Fruit fly (Drosophila melanogaster) whole organism, prepupa: ENCODE measurements around the gene IFT57.
A peak's percentile ranks its signal among the peaks of the same experiment; 100 is the strongest.

ENCODE experiments used
- Blimp-1 ChIP-seq: fragments of 200-800 bp; sonication (Bioruptor generic); optimal IDR thresholded peaks from 3 replicates; lab custom pipeline; 2017; ENCODE audit warnings: missing biosample characterization, missing genetic modification characterization, mild to moderate bottlenecking, moderate library complexity, missing genetic modification reagents
- CG10669 ChIP-seq: fragments of 200-800 bp; sonication (Bioruptor generic); optimal IDR thresholded peaks from 3 replicates; lab custom pipeline; 2018; ENCODE audit warnings: missing biosample characterization, mild to moderate bottlenecking, missing genetic modification characterization, moderate library complexity
- CG11294 ChIP-seq: fragments of 200-800 bp; sonication (Bioruptor generic); IDR thresholded peaks from 2 replicates; pipeline ENCODE4 v1.3.6; 2022; ENCODE audit warnings: missing biosample characterization, missing genetic modification characterization
- CG15336 ChIP-seq: fragments of 200-800 bp; sonication (Bioruptor generic); IDR thresholded peaks from 2 replicates; pipeline ENCODE4 v1.3.6; 2022; ENCODE audit warnings: missing biosample characterization, missing genetic modification characterization
- CG31627 ChIP-seq: fragments of 200-800 bp; sonication (Bioruptor generic); optimal IDR thresholded peaks from 3 replicates; lab custom pipeline; 2016; ENCODE audit warnings: missing biosample characterization, missing genetic modification characterization
- CG3919 ChIP-seq: fragments of 200-800 bp; sonication (Bioruptor generic); optimal IDR thresholded peaks from 3 replicates; lab custom pipeline; 2016; ENCODE audit warnings: missing biosample characterization, missing genetic modification characterization
- CG4318 ChIP-seq: fragments of 200-800 bp; sonication (Bioruptor generic); optimal IDR thresholded peaks from 3 replicates; lab custom pipeline; 2017; ENCODE audit warnings: missing biosample characterization, mild to moderate bottlenecking, missing genetic modification characterization
- CG6163 ChIP-seq: fragments of 200-800 bp; sonication (Bioruptor generic); IDR thresholded peaks from 3 replicates; pipeline ENCODE4 v1.3.6; 2022; ENCODE audit warnings: missing biosample characterization, missing genetic modification characterization
- CG6276 ChIP-seq: fragments of 200-800 bp; sonication (Bioruptor generic); optimal IDR thresholded peaks from 2 replicates; lab custom pipeline; 2017; ENCODE audit warnings: missing biosample characterization, mild to moderate bottlenecking, missing genetic modification characterization
- CG6808 ChIP-seq: fragments of 200-800 bp; sonication (Bioruptor generic); optimal IDR thresholded peaks from 3 replicates; lab custom pipeline; 2017; ENCODE audit warnings: missing biosample characterization, missing genetic modification characterization, mild to moderate bottlenecking, moderate library complexity, missing genetic modification reagents
- CG8632 ChIP-seq: fragments of 200-800 bp; sonication (Bioruptor generic); optimal IDR thresholded peaks from 3 replicates; lab custom pipeline; 2016; ENCODE audit warnings: missing biosample characterization, missing genetic modification characterization
- Eip78C ChIP-seq: fragments of 200-800 bp; sonication (Bioruptor generic); peaks from one replicate; lab custom pipeline; 2016; ENCODE audit warnings: missing biosample characterization, missing genetic modification characterization
- Eip93F ChIP-seq: fragments of 200-800 bp; sonication (Bioruptor generic); optimal IDR thresholded peaks from 2 replicates; lab custom pipeline; 2016; ENCODE audit warnings: missing biosample characterization, mild to moderate bottlenecking, missing genetic modification characterization
- Ets21C ChIP-seq: fragments of 200-800 bp; sonication (Bioruptor generic); optimal IDR thresholded peaks from 3 replicates; lab custom pipeline; 2016; ENCODE audit warnings: missing biosample characterization, missing genetic modification characterization
- Ets96B ChIP-seq: fragments of 200-800 bp; optimal IDR thresholded peaks from 2 replicates; lab custom pipeline; 2019; ENCODE audit warnings: missing biosample characterization, mild to moderate bottlenecking, missing genetic modification characterization, moderate library complexity
- Hr38 ChIP-seq: sonication (Bioruptor generic); optimal IDR thresholded peaks from 2 replicates; lab custom pipeline; 2016; ENCODE audit warnings: missing biosample characterization, missing genetic modification characterization
- Hr4 ChIP-seq: fragments of 200-800 bp; sonication (Bioruptor generic); optimal IDR thresholded peaks from 3 replicates; lab custom pipeline; 2016; ENCODE audit warnings: missing biosample characterization, missing genetic modification characterization
- OdsH ChIP-seq: fragments of 200-800 bp; sonication (Bioruptor generic); optimal IDR thresholded peaks from 3 replicates; lab custom pipeline; 2016; ENCODE audit warnings: missing biosample characterization, missing genetic modification characterization
- Sox14 ChIP-seq: fragments of 200-800 bp; sonication (Bioruptor generic); optimal IDR thresholded peaks from 3 replicates; lab custom pipeline; 2016; ENCODE audit warnings: missing biosample characterization, missing genetic modification characterization
- acj6 ChIP-seq: fragments of 200-800 bp; sonication (Bioruptor generic); optimal IDR thresholded peaks from 3 replicates; lab custom pipeline; 2016; ENCODE audit warnings: missing biosample characterization, missing genetic modification characterization
- cyc ChIP-seq: fragments of 200-800 bp; sonication (Bioruptor generic); optimal IDR thresholded peaks from 3 replicates; lab custom pipeline; 2016; ENCODE audit warnings: missing biosample characterization, missing genetic modification characterization
- dac ChIP-seq: fragments of 200-800 bp; sonication (Bioruptor generic); optimal IDR thresholded peaks from 2 replicates; lab custom pipeline; 2017; ENCODE audit warnings: missing biosample characterization, mild to moderate bottlenecking, missing genetic modification characterization
- dsx ChIP-seq: fragments of 200-800 bp; optimal IDR thresholded peaks from 3 replicates; lab custom pipeline; 2019; ENCODE audit warnings: missing biosample characterization, mild to moderate bottlenecking, missing genetic modification characterization, moderate library complexity; ENCODE audit not compliant: poor library complexity, severe bottlenecking
- eg ChIP-seq: fragments of 200-800 bp; sonication (Bioruptor generic); IDR thresholded peaks from 3 replicates; pipeline ENCODE4 v1.3.6; 2022; ENCODE audit warnings: missing biosample characterization, missing genetic modification characterization
- fkh ChIP-seq: fragments of 200-800 bp; sonication (Bioruptor generic); optimal IDR thresholded peaks from 3 replicates; lab custom pipeline; 2017; ENCODE audit warnings: missing biosample characterization, mild to moderate bottlenecking, missing genetic modification characterization, moderate library complexity
- lz ChIP-seq: fragments of 200-800 bp; sonication (Bioruptor generic); optimal IDR thresholded peaks from 3 replicates; lab custom pipeline; 2016; ENCODE audit warnings: missing biosample characterization, missing genetic modification characterization
- net ChIP-seq: fragments of 200-800 bp; sonication (Bioruptor generic); optimal IDR thresholded peaks from 3 replicates; lab custom pipeline; 2016; ENCODE audit warnings: missing biosample characterization, missing genetic modification characterization
- ss ChIP-seq, 2 experiments: fragments of 200-800 bp; sonication (Bioruptor generic); optimal IDR thresholded peaks; 2 replicates in 1 of 2; 3 replicates in 1 of 2; lab custom pipeline; 2017 to 2018; ENCODE audit warnings: mild to moderate bottlenecking in 2 of 2, missing biosample characterization in 2 of 2, missing genetic modification characterization in 2 of 2, moderate library complexity in 1 of 2
- svp ChIP-seq: fragments of 200-800 bp; sonication (Bioruptor generic); peaks from one replicate; lab custom pipeline; 2016; ENCODE audit warnings: missing biosample characterization, missing genetic modification characterization
- topi ChIP-seq: fragments of 200-800 bp; sonication (Bioruptor generic); optimal IDR thresholded peaks from 3 replicates; lab custom pipeline; 2016; ENCODE audit warnings: missing biosample characterization, missing genetic modification characterization
- vri ChIP-seq: fragments of 200-800 bp; sonication (Bioruptor generic); optimal IDR thresholded peaks from 3 replicates; lab custom pipeline; 2016; ENCODE audit warnings: missing biosample characterization, mild to moderate bottlenecking, missing genetic modification characterization

IFT57 gene

DNA sequence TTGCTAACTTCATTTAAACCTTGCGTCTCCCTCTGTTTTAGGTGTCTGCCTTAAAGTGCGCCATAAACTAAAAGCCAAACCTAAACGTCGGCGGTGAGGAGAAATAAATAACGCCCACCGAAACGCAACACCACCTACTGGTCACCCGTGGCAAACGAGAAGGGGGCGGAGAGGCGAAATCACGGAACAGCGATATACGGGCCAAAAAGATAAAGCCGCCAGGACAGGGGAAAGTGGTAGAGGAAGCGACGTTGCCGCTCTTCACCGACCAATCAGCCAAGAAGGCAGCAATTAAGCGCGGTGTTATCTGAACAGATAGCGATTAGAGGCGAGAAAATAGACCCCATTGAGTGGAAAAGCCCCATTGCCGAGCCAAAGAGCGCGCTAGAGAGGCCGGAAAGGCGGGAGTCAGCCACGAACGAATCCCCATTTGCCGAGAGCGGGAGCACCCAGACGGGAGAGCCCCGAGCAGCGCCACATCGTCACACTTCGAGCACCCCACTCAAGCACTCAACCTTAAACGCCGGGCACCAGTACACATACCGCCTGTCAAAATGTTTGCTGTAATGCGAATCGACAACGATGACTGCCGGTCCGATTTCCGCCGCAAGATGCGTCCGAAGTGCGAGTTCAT is 14.6 kb downstream of the IFT57 start:
- TF ChIP-seq CG6163 (GFP tag; lab: Robert Waterston, UW) (0 out of 3 replicates have a peak, but pooled peaks have one; percentile 42), topi (GFP tag; lab: Kevin White, UChicago) (no peak), CG10669 (no peak), svp (GFP tag; lab: Kevin White, UChicago) (peak; percentile 75)

DNA sequence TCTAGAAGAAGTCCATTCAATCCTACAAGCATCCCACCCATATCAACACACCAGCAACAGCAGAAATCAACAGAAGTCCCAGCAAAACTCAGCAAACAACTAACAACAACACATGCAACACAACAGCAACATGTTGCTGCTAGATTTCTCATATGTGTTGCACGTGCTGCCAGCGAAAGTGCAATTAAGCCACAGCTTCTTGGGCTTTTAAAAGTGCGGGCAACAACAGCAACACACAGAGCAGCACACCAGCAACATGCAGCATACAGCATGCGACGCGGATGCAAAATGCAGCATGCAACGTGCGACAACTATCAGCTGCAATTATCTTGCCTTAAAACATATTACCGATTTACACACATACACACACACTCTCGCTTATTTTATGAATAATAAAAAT is 16.9 kb downstream of the IFT57 start:
- TF ChIP-seq CG3919 (GFP tag; lab: Kevin White, UChicago): peak; percentile 59
- TF ChIP-seq Sox14 (GFP tag; lab: Kevin White, UChicago): no peak
- TF ChIP-seq Hr38 (GFP tag; lab: Kevin White, UChicago): no peak
- TF ChIP-seq, all 60 proteins: peak for 1

DNA sequence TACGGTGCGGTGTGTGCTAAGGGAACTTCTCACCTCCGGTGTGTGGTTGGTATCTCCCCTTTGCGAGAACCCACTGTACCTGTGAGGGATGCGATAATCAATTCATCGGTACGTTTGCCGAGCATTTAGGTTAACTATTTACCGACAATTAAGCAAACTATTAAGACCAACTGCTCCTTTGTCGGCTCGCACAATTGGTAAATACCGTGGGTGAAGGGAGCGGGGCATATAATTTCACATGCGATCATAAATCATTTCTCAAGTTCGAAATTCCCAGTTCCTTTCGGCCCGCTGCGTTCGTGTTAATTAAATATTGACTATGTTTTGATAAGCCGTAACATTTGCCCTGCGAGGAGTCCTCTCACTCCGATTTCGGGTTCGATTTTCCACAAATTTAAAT is 18.3 kb downstream of the IFT57 start:
- TF ChIP-seq Blimp-1 (GFP tag; lab: Kevin White, UChicago) (no peak), fkh (GFP tag; lab: Kevin White, UChicago) (peak; percentile 81)

DNA sequence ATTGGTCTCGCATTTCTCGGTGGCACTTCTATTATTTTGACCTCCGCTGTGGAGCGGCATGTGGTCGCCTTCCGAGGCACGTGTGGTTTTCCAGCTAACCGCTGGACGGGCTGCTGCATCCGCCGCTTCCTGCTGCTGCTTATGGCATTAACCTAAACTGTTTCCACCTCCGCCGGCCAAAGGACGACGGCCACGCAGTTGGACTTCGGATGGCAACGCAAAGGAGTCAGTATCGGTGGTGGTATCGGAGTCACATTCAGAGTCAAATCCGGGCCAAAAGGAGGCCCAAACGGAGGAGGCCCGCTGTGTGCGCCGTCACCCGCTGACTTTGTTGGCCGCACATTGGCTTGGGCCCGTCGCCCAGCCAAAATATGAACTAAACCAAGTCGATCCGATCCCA is 19.2 kb downstream of the IFT57 start:
- TF ChIP-seq net (GFP tag; lab: Kevin White, UChicago): no peak
- TF ChIP-seq CG8632: no peak
- TF ChIP-seq Eip78C (GFP tag; lab: Kevin White, UChicago): no peak
- no peak for TF ChIP-seq fkh (GFP tag; lab: Kevin White, UChicago)
- no peak for TF ChIP-seq CG4318 (GFP tag; lab: Kevin White, UChicago)
- no peak for TF ChIP-seq svp (GFP tag; lab: Kevin White, UChicago)
- no peak for TF ChIP-seq CG31627 (GFP tag; lab: Kevin White, UChicago)
- no peak for TF ChIP-seq CG10669
- TF ChIP-seq acj6 (GFP tag; lab: Kevin White, UChicago): no peak
- no peak for TF ChIP-seq vri
- TF ChIP-seq CG6276 (GFP tag; lab: Kevin White, UChicago): no peak

DNA sequence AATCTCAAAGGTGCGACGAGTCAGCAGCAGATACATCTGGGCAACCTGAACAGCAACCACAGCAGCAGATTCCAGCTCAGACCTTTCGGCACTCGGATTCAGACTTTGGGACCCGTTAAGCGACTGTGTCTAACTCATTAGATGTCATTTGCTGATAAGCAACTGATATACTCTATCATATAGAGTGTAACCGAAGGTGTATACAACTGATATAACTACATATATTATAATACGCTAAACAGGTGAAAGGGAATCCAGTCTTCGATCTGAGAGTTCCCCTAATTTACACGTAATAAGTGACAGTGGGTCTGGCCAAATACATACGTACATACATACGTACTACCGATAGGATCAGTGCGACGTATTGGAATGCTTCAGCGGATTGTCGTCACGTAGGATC is 20.0 kb downstream of the IFT57 start:
- TF ChIP-seq OdsH (GFP tag; lab: Kevin White, UChicago): no peak
- TF ChIP-seq Ets96B (tag; lab: Kevin White, UChicago): no peak
- peak; percentile 10 for TF ChIP-seq Eip78C (GFP tag; lab: Kevin White, UChicago)
- TF ChIP-seq CG15336 (GFP tag; lab: Robert Waterston, UW): no peak
- peak; percentile 10 for TF ChIP-seq CG31627 (GFP tag; lab: Kevin White, UChicago)
- TF ChIP-seq svp (GFP tag; lab: Kevin White, UChicago): peak; percentile 47
- no peak for TF ChIP-seq eg (GFP tag; lab: Robert Waterston, UW)
- peak; percentile 10 for TF ChIP-seq lz
- TF ChIP-seq CG6808: no peak
- TF ChIP-seq fkh (GFP tag; lab: Kevin White, UChicago): no peak
- no peak for TF ChIP-seq CG6276 (GFP tag; lab: Kevin White, UChicago)
- no peak for TF ChIP-seq dsx (GFP tag; lab: Kevin White, UChicago)
- no peak for TF ChIP-seq CG3919 (GFP tag; lab: Kevin White, UChicago)
- peak; percentile 41 for TF ChIP-seq vri
- no peak for TF ChIP-seq Hr4
- peak; percentile 1 for TF ChIP-seq topi (GFP tag; lab: Kevin White, UChicago)
- no peak for TF ChIP-seq Ets21C (GFP tag; lab: Kevin White, UChicago)
- TF ChIP-seq CG11294 (GFP tag; lab: Robert Waterston, UW): no peak
- no peak for TF ChIP-seq CG6163 (GFP tag; lab: Robert Waterston, UW)
- TF ChIP-seq dac (GFP tag; lab: Kevin White, UChicago): no peak
- TF ChIP-seq Hr38 (GFP tag; lab: Kevin White, UChicago): no peak
- TF ChIP-seq cyc (GFP tag; lab: Kevin White, UChicago): no peak
- TF ChIP-seq ss (GFP tag; optimal IDR thresholded peaks at IDR 0.05; lab: Kevin White, UChicago): no peak
- no peak for TF ChIP-seq Eip93F (GFP tag; lab: Kevin White, UChicago)
